Worm (Caenorhabditis elegans) whole organism, L1 larva: Measurements from ENCODE around the gene cnd-1.

ENCODE experiments used
- C16A3.4 ChIP-seq: fragments of 150-350 bp; optimal IDR thresholded peaks from 2 replicates; lab custom pipeline; 2014; ENCODE audit warnings: missing biosample characterization, missing genetic modification characterization
- C34B4.2 ChIP-seq: sonication (generic microtip); optimal IDR thresholded peaks from 2 replicates; lab custom pipeline; 2017; ENCODE audit warnings: mild to moderate bottlenecking, missing genetic modification characterization, missing compliant biosample characterization
- F16B12.6 ChIP-seq: fragments of 150-350 bp; optimal IDR thresholded peaks from 2 replicates; lab custom pipeline; 2014; ENCODE audit warnings: missing biosample characterization, missing genetic modification characterization
- Y116A8C.19 ChIP-seq: sonication (generic microtip); optimal IDR thresholded peaks from 2 replicates; lab custom pipeline; 2016; ENCODE audit warnings: missing compliant biosample characterization, missing genetic modification characterization, borderline replicate concordance
- alr-1 ChIP-seq: fragments of 200-800 bp; sonication (Bioruptor generic); optimal IDR thresholded peaks from 2 replicates; lab custom pipeline; 2018; ENCODE audit warnings: borderline replicate concordance, mild to moderate bottlenecking, missing genetic modification characterization, missing compliant biosample characterization
- blmp-1 ChIP-seq: fragments of 150-350 bp; optimal IDR thresholded peaks from 2 replicates; lab custom pipeline; 2014; ENCODE audit warnings: missing biosample characterization, missing genetic modification characterization
- ceh-82 ChIP-seq, 3 experiments: fragments of 150-350 bp in 1 of 3; sonication (generic microtip) in 2 of 3; optimal IDR thresholded peaks; 2 replicates each; lab custom pipeline; 2014 to 2017; ENCODE audit warnings: missing biosample characterization in 3 of 3, missing genetic modification characterization in 3 of 3
- dpl-1 ChIP-seq, 3 experiments: fragments of 150-350 bp in 2 of 3; sonication (generic microtip) in 1 of 3; optimal IDR thresholded peaks; 2 replicates each; lab custom pipeline; 2014 to 2017; ENCODE audit warnings: missing biosample characterization in 3 of 3, missing genetic modification characterization in 3 of 3, missing genetic modification reagents in 3 of 3
- dsc-1 ChIP-seq: sonication (generic microtip); optimal IDR thresholded peaks from 2 replicates; lab custom pipeline; 2016; ENCODE audit warnings: mild to moderate bottlenecking, missing genetic modification characterization, missing compliant biosample characterization
- efl-1 ChIP-seq, 4 experiments: fragments of 150-350 bp; optimal IDR thresholded peaks in 3 of 4; peaks in 1 of 4; 1 replicate in 1 of 4; 2 replicates in 3 of 4; lab custom pipeline; 2014; ENCODE audit warnings: missing biosample characterization in 2 of 4, missing genetic modification characterization in 2 of 4, missing genetic modification reagents in 2 of 4
- elt-2 ChIP-seq: sonication (generic microtip); optimal IDR thresholded peaks from 2 replicates; lab custom pipeline; 2016; ENCODE audit warnings: missing genetic modification characterization, mild to moderate bottlenecking, inconsistent platforms, missing compliant biosample characterization, missing genetic modification reagents
- elt-3 ChIP-seq, 6 experiments: fragments of 150-350 bp in 1 of 6; sonication (generic microtip); optimal IDR thresholded peaks; 2 replicates each; lab custom pipeline; 2017 to 2018; ENCODE audit warnings: missing biosample characterization in 6 of 6, missing genetic modification characterization in 6 of 6, inconsistent platforms in 1 of 6
- ets-5 ChIP-seq: fragments of 200-800 bp; sonication (Bioruptor generic); IDR thresholded peaks from 2 replicates; pipeline ENCODE4 v1.3.6; 2022; ENCODE audit warnings: missing genetic modification characterization, missing compliant biosample characterization
- fkh-8 ChIP-seq: sonication (generic microtip); optimal IDR thresholded peaks from 2 replicates; lab custom pipeline; 2016; ENCODE audit warnings: mild to moderate bottlenecking, missing genetic modification characterization, missing compliant biosample characterization
- fos-1 ChIP-seq: fragments of 150-350 bp; optimal IDR thresholded peaks from 2 replicates; lab custom pipeline; 2014; ENCODE audit warnings: missing biosample characterization, missing genetic modification characterization
- irx-1 ChIP-seq: sonication (generic microtip); optimal IDR thresholded peaks from 2 replicates; lab custom pipeline; 2016; ENCODE audit warnings: missing genetic modification characterization, missing compliant biosample characterization
- jun-1 ChIP-seq: fragments of 150-350 bp; optimal IDR thresholded peaks from 2 replicates; lab custom pipeline; 2014; ENCODE audit warnings: missing biosample characterization, missing genetic modification reagents, missing genetic modification characterization
- lin-15B ChIP-seq: fragments of 150-350 bp; sonication (generic microtip); optimal IDR thresholded peaks from 3 replicates; lab custom pipeline; 2014; ENCODE audit warnings: missing biosample characterization, missing genetic modification characterization
- lin-35 ChIP-seq, 2 experiments: fragments of 150-350 bp; optimal IDR thresholded peaks; 2 replicates each; lab custom pipeline; 2014; ENCODE audit warnings: missing biosample characterization in 2 of 2, missing genetic modification characterization in 2 of 2, missing genetic modification reagents in 2 of 2
- lir-3 ChIP-seq: sonication (generic microtip); optimal IDR thresholded peaks from 2 replicates; lab custom pipeline; 2016; ENCODE audit warnings: mild to moderate bottlenecking, missing genetic modification characterization, moderate library complexity, missing compliant biosample characterization; ENCODE audit not compliant: poor library complexity
- lsy-2 ChIP-seq, 2 experiments: fragments of 150-350 bp; optimal IDR thresholded peaks; 2 replicates each; lab custom pipeline; 2014; ENCODE audit warnings: missing biosample characterization in 2 of 2, missing genetic modification characterization in 2 of 2
- mab-9 ChIP-seq: fragments of 200-800 bp; sonication (Bioruptor generic); IDR thresholded peaks from 2 replicates; pipeline ENCODE4 v1.3.6; 2022; ENCODE audit warnings: missing genetic modification reagents, missing genetic modification characterization, missing compliant biosample characterization
- mdl-1 ChIP-seq, 2 experiments: fragments of 150-350 bp; optimal IDR thresholded peaks; 2 replicates each; lab custom pipeline; 2014 to 2017; ENCODE audit warnings: missing biosample characterization in 2 of 2, missing genetic modification characterization in 2 of 2, inconsistent platforms in 1 of 2
- mef-2 ChIP-seq: fragments of 150-350 bp; optimal IDR thresholded peaks from 2 replicates; lab custom pipeline; 2014; ENCODE audit warnings: missing biosample characterization, missing genetic modification characterization
- nhr-11 ChIP-seq: fragments of 150-350 bp; optimal IDR thresholded peaks from 2 replicates; lab custom pipeline; 2014; ENCODE audit warnings: missing biosample characterization, missing genetic modification characterization
- nhr-12 ChIP-seq: sonication (generic microtip); optimal IDR thresholded peaks from 2 replicates; lab custom pipeline; 2017; ENCODE audit warnings: missing biosample characterization, missing genetic modification characterization
- nhr-19 ChIP-seq: fragments of 200-800 bp; sonication (Bioruptor generic); conservative IDR thresholded peaks from 2 replicates; pipeline ENCODE4 v1.3.6; 2022; ENCODE audit warnings: missing genetic modification characterization, missing compliant biosample characterization
- nhr-47 ChIP-seq: sonication (generic microtip); optimal IDR thresholded peaks from 2 replicates; lab custom pipeline; 2016; ENCODE audit warnings: mild to moderate bottlenecking, missing genetic modification characterization, moderate library complexity, missing compliant biosample characterization
- nhr-71 ChIP-seq: sonication (generic microtip); optimal IDR thresholded peaks from 2 replicates; lab custom pipeline; 2016; ENCODE audit warnings: mild to moderate bottlenecking, missing genetic modification characterization, moderate library complexity, missing compliant biosample characterization
- nhr-76 ChIP-seq: sonication (generic microtip); optimal IDR thresholded peaks from 2 replicates; lab custom pipeline; 2017; ENCODE audit warnings: missing biosample characterization, missing genetic modification characterization
- nhr-77 ChIP-seq: fragments of 150-350 bp; optimal IDR thresholded peaks from 2 replicates; lab custom pipeline; 2014; ENCODE audit warnings: missing biosample characterization, missing genetic modification characterization
- pag-3 ChIP-seq: sonication (generic microtip); optimal IDR thresholded peaks from 2 replicates; lab custom pipeline; 2017; ENCODE audit warnings: missing genetic modification characterization, mild to moderate bottlenecking, missing compliant biosample characterization, antibody characterized with exemption, borderline replicate concordance; ENCODE audit not compliant: insufficient read depth
- pqm-1 ChIP-seq: sonication (generic microtip); optimal IDR thresholded peaks from 3 replicates; lab custom pipeline; 2017; ENCODE audit warnings: missing biosample characterization, missing genetic modification characterization
- rnt-1 ChIP-seq: sonication (generic microtip); optimal IDR thresholded peaks from 2 replicates; lab custom pipeline; 2016; ENCODE audit warnings: mild to moderate bottlenecking, missing genetic modification characterization, moderate library complexity, missing compliant biosample characterization
- snu-23 ChIP-seq: sonication (generic microtip); optimal IDR thresholded peaks from 2 replicates; lab custom pipeline; 2016; ENCODE audit warnings: missing genetic modification characterization, missing compliant biosample characterization
- sox-4 ChIP-seq: sonication (generic microtip); optimal IDR thresholded peaks from 2 replicates; lab custom pipeline; 2016; ENCODE audit warnings: missing genetic modification characterization, missing compliant biosample characterization
- swsn-7 ChIP-seq: sonication (generic microtip); optimal IDR thresholded peaks from 2 replicates; lab custom pipeline; 2016; ENCODE audit warnings: missing genetic modification characterization, missing compliant biosample characterization
- tbx-2 ChIP-seq: sonication (generic microtip); optimal IDR thresholded peaks from 2 replicates; lab custom pipeline; 2016; ENCODE audit warnings: missing genetic modification characterization, missing compliant biosample characterization
- unc-130 ChIP-seq: fragments of 150-350 bp; optimal IDR thresholded peaks from 2 replicates; lab custom pipeline; 2017; ENCODE audit warnings: missing biosample characterization, missing genetic modification characterization, inconsistent platforms
- unc-62 ChIP-seq: fragments of 150-350 bp; optimal IDR thresholded peaks from 2 replicates; lab custom pipeline; 2014; ENCODE audit warnings: missing biosample characterization, missing genetic modification reagents, missing genetic modification characterization
- unc-98 ChIP-seq: fragments of 200-800 bp; sonication (Bioruptor generic); IDR thresholded peaks from 2 replicates; pipeline ENCODE4 v1.3.6; 2022; ENCODE audit warnings: missing genetic modification characterization, missing compliant biosample characterization
- vab-15 ChIP-seq: sonication (generic microtip); optimal IDR thresholded peaks from 2 replicates; lab custom pipeline; 2017; ENCODE audit warnings: missing genotype, mild to moderate bottlenecking, missing genetic modification characterization, missing compliant biosample characterization
- zip-4 ChIP-seq: fragments of 200-800 bp; sonication (Bioruptor generic); optimal IDR thresholded peaks from 2 replicates; lab custom pipeline; 2018; ENCODE audit warnings: mild to moderate bottlenecking, missing genetic modification characterization, moderate library complexity, missing compliant biosample characterization
- ztf-11 ChIP-seq, 2 experiments: sonication (generic microtip); optimal IDR thresholded peaks; 2 replicates each; lab custom pipeline; 2016 to 2017; ENCODE audit warnings: missing genetic modification characterization in 2 of 2, missing biosample characterization in 1 of 2, missing compliant biosample characterization in 1 of 2

cnd-1 gene

ce11 chrIII:5280228-5280627 is 35.8 kb upstream of the cnd-1 start (continued):
- TF ChIP-seq tbx-2 (tag; lab: Kevin White, UChicago), result peak; percentile 5
- no peak for TF ChIP-seq nhr-47 (tag; lab: Kevin White, UChicago)
- TF ChIP-seq nhr-19 (GFP tag; lab: Robert Waterston, UW), result peak; percentile 59
- TF ChIP-seq unc-62 (GFP tag; lab: Kevin White, UChicago), result no peak
- TF ChIP-seq lin-35 (GFP tag; optimal IDR thresholded peaks at IDR 0.05; lab: Kevin White, UChicago), result peak in 1 of 2 experiments; percentile 26
- peak; percentile 38 to 61 for TF ChIP-seq efl-1 (optimal IDR thresholded peaks at IDR 0.05; lab: Kevin White, UChicago)
- TF ChIP-seq efl-1 (GFP tag; optimal IDR thresholded peaks at IDR 0.05 in 1 of 2; lab: Kevin White, UChicago), result peak in 1 of 2 experiments; percentile 92
- TF ChIP-seq lsy-2 (tag; optimal IDR thresholded peaks at IDR 0.05; lab: Kevin White, UChicago), result peak in 1 of 2 experiments; percentile 35
- peak in 1 of 3 experiments; percentile 35 for TF ChIP-seq ceh-82 (tag; optimal IDR thresholded peaks at IDR 0.05; lab: Kevin White, UChicago)
- no peak for TF ChIP-seq rnt-1
- TF ChIP-seq sox-4 (tag; lab: Kevin White, UChicago), result no peak
- no peak for TF ChIP-seq irx-1 (tag; lab: Kevin White, UChicago)
- TF ChIP-seq unc-130 (tag; lab: Kevin White, UChicago), result no peak
- TF ChIP-seq lin-15B (tag; lab: Kevin White, UChicago), result no peak
- TF ChIP-seq nhr-71 (tag; lab: Kevin White, UChicago), result peak; percentile 32
- TF ChIP-seq fkh-8 (tag; lab: Kevin White, UChicago), result no peak
- peak; percentile 31 for TF ChIP-seq snu-23
- TF ChIP-seq swsn-7 (tag; lab: Kevin White, UChicago), result peak; percentile 0
- no peak for TF ChIP-seq mdl-1 (tag; optimal IDR thresholded peaks at IDR 0.05; lab: Kevin White, UChicago)

DNA sequence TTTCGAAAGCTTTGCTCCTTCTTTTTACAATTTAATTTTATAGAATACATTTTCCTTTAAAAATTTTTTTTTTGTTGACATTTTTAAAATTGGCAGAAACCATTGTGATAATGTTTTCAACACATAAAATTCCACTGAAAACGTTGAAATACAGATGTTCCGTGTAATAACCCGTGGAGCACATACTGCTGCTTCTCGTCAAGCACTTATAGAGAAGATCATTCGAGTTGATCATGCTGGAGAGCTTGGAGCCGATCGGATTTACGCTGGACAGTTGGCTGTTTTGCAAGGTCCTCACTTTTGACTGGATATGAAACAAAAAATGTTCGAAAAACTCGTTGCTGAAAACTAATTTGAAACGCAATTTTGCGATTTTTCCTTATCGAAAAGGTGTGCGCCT is 33.3 kb upstream of the cnd-1 start, which contains the start of gene clk-1:
Gene clk-1, plus strand, starts transcription at position 155 of the 400 bp plus-strand sequence.
- TF ChIP-seq nhr-77 (tag; lab: Kevin White, UChicago) (no peak), unc-98 (GFP tag; lab: Robert Waterston, UW) (no peak), dpl-1 (GFP tag; optimal IDR thresholded peaks at IDR 0.05; lab: Kevin White, UChicago) (no peak), ztf-11 (tag; optimal IDR thresholded peaks at IDR 0.05; lab: Kevin White, UChicago) (no peak), ceh-82 (tag; optimal IDR thresholded peaks at IDR 0.05; lab: Kevin White, UChicago) (no peak), jun-1 (no peak), F16B12.6 (tag; lab: Kevin White, UChicago) (no peak), elt-2 (tag; lab: Kevin White, UChicago) (no peak), alr-1 (tag; lab: Kevin White, UChicago) (no peak), mdl-1 (tag; optimal IDR thresholded peaks at IDR 0.05; lab: Kevin White, UChicago) (no peak), vab-15 (tag; lab: Kevin White, UChicago) (no peak), mef-2 (tag; lab: Kevin White, UChicago) (no peak), pqm-1 (no peak), ets-5 (GFP tag; lab: Robert Waterston, UW) (no peak), tbx-2 (tag; lab: Kevin White, UChicago) (no peak)

- TF ChIP-seq blmp-1, result peak; percentile 72
- no peak for TF ChIP-seq ets-5 (GFP tag; lab: Robert Waterston, UW)
- TF ChIP-seq fos-1, result peak; percentile 20
- TF ChIP-seq lir-3 (tag; lab: Kevin White, UChicago), result no peak
- TF ChIP-seq nhr-11, result no peak
- TF ChIP-seq elt-3 (tag; optimal IDR thresholded peaks at IDR 0.05; lab: Kevin White, UChicago), result peak in 1 of 6 experiments; percentile 20
- TF ChIP-seq jun-1, result peak; percentile 20
- TF ChIP-seq C16A3.4 (tag; lab: Kevin White, UChicago), result peak; percentile 57
- TF ChIP-seq dsc-1 (tag; lab: Kevin White, UChicago), result peak; percentile 63
- no peak for TF ChIP-seq mab-9 (GFP tag; lab: Robert Waterston, UW)
- TF ChIP-seq pag-3 (tag; lab: Kevin White, UChicago), result no peak
- TF ChIP-seq Y116A8C.19 (tag; lab: Kevin White, UChicago), result no peak
- TF ChIP-seq lin-35 (GFP tag; optimal IDR thresholded peaks at IDR 0.05; lab: Kevin White, UChicago), result peak; percentile 72 to 77
- peak in 1 of 2 experiments; percentile 24 for TF ChIP-seq mdl-1 (tag; optimal IDR thresholded peaks at IDR 0.05; lab: Kevin White, UChicago)
- no peak for TF ChIP-seq nhr-12 (tag; lab: Kevin White, UChicago)
- peak in 1 of 3 experiments; percentile 12 for TF ChIP-seq ceh-82 (tag; optimal IDR thresholded peaks at IDR 0.05; lab: Kevin White, UChicago)
- no peak for TF ChIP-seq tbx-2 (tag; lab: Kevin White, UChicago)
- no peak for TF ChIP-seq alr-1 (tag; lab: Kevin White, UChicago)
- TF ChIP-seq efl-1 (optimal IDR thresholded peaks at IDR 0.05; lab: Kevin White, UChicago), result peak; percentile 50 to 68
- peak; percentile 68 to 91 for TF ChIP-seq efl-1 (GFP tag; optimal IDR thresholded peaks at IDR 0.05 in 1 of 2; lab: Kevin White, UChicago)
- no peak for TF ChIP-seq ztf-11 (tag; optimal IDR thresholded peaks at IDR 0.05; lab: Kevin White, UChicago)
- no peak for TF ChIP-seq nhr-76 (tag; lab: Kevin White, UChicago)
- TF ChIP-seq C34B4.2, result no peak
- TF ChIP-seq nhr-47 (tag; lab: Kevin White, UChicago), result peak; percentile 47
- no peak for TF ChIP-seq zip-4 (GFP tag; lab: Kevin White, UChicago)
Observed at ce11 chrIII:5274715-5275355, 30.4 kb upstream of the cnd-1 start, which contains the start of the genes daf-41 and toc-1. daf-41 (minus strand) TSS chrIII:5274765. toc-1 (plus strand) TSS chrIII:5275251.
